Worm (Caenorhabditis elegans) whole organism, L2 larva: Measurements from ENCODE around the gene Y62H9A.2.
A peak's percentile ranks its signal among the peaks of the same experiment; 100 is the strongest.

ENCODE experiments used
- C34F6.9 ChIP-seq: fragments of 150-350 bp; optimal IDR thresholded peaks from 2 replicates; lab custom pipeline; 2014; ENCODE audit warnings: missing biosample characterization, missing genetic modification characterization
- F13H6.1 ChIP-seq: sonication (generic microtip); optimal IDR thresholded peaks from 2 replicates; lab custom pipeline; 2016; ENCODE audit warnings: missing genetic modification characterization, missing compliant biosample characterization
- R02D3.7 ChIP-seq: fragments of 150-350 bp; optimal IDR thresholded peaks from 2 replicates; lab custom pipeline; 2014; ENCODE audit warnings: missing biosample characterization, missing genetic modification characterization
- Y55F3AM.14 ChIP-seq: fragments of 200-800 bp; sonication (Bioruptor generic); optimal IDR thresholded peaks from 2 replicates; lab custom pipeline; 2018; ENCODE audit warnings: mild to moderate bottlenecking, missing genetic modification characterization, missing compliant biosample characterization
- ZK546.5 ChIP-seq: sonication (generic microtip); optimal IDR thresholded peaks from 2 replicates; lab custom pipeline; 2017; ENCODE audit warnings: missing biosample characterization, missing genetic modification characterization
- alr-1 ChIP-seq: fragments of 150-350 bp; optimal IDR thresholded peaks from 2 replicates; lab custom pipeline; 2014; ENCODE audit warnings: missing biosample characterization, missing genetic modification characterization
- aly-2 ChIP-seq: fragments of 150-350 bp; optimal IDR thresholded peaks from 2 replicates; lab custom pipeline; 2014; ENCODE audit warnings: missing biosample characterization, missing genetic modification characterization
- ama-1 ChIP-seq: fragments of 150-350 bp; optimal IDR thresholded peaks from 2 replicates; lab custom pipeline; 2018; ENCODE audit warnings: inconsistent platforms
- blmp-1 ChIP-seq: sonication (generic microtip); optimal IDR thresholded peaks from 2 replicates; lab custom pipeline; 2017; ENCODE audit warnings: missing genetic modification characterization, mild to moderate bottlenecking, missing compliant biosample characterization, antibody characterized with exemption, moderate library complexity; ENCODE audit not compliant: insufficient read depth
- ceh-16 ChIP-seq: fragments of 150-350 bp; optimal IDR thresholded peaks from 2 replicates; lab custom pipeline; 2014; ENCODE audit warnings: missing biosample characterization, missing genetic modification characterization
- ceh-82 ChIP-seq: fragments of 150-350 bp; optimal IDR thresholded peaks from 2 replicates; lab custom pipeline; 2014; ENCODE audit warnings: missing biosample characterization, missing genetic modification characterization
- elt-1 ChIP-seq: fragments of 150-350 bp; optimal IDR thresholded peaks from 2 replicates; lab custom pipeline; 2014; ENCODE audit warnings: missing biosample characterization, missing genetic modification characterization
- elt-3 ChIP-seq: sonication (generic microtip); optimal IDR thresholded peaks from 2 replicates; lab custom pipeline; 2017; ENCODE audit warnings: missing biosample characterization, missing genetic modification characterization
- fos-1 ChIP-seq: fragments of 150-350 bp; optimal IDR thresholded peaks from 2 replicates; lab custom pipeline; 2014; ENCODE audit warnings: missing biosample characterization, missing genetic modification characterization
- gmeb-1 ChIP-seq: fragments of 150-350 bp; optimal IDR thresholded peaks from 2 replicates; lab custom pipeline; 2014; ENCODE audit warnings: missing biosample characterization, missing genetic modification characterization
- lin-39 ChIP-seq: fragments of 150-350 bp; optimal IDR thresholded peaks from 2 replicates; lab custom pipeline; 2014; ENCODE audit warnings: missing biosample characterization, missing genetic modification reagents, missing genetic modification characterization
- lsy-2 ChIP-seq, 2 experiments: fragments of 150-350 bp in 1 of 2; sonication (generic microtip) in 1 of 2; optimal IDR thresholded peaks; 2 replicates each; lab custom pipeline; 2014 to 2017; ENCODE audit warnings: missing biosample characterization in 2 of 2, missing genetic modification characterization in 2 of 2
- mbf-1 ChIP-seq: sonication (generic microtip); optimal IDR thresholded peaks from 2 replicates; lab custom pipeline; 2017; ENCODE audit warnings: missing biosample characterization, missing genetic modification characterization
- mdl-1 ChIP-seq, 2 experiments: fragments of 150-350 bp in 1 of 2; sonication (generic microtip) in 1 of 2; optimal IDR thresholded peaks; 2 replicates each; lab custom pipeline; 2017; ENCODE audit warnings: missing biosample characterization in 2 of 2, missing genetic modification characterization in 2 of 2
- nhr-11 ChIP-seq: fragments of 150-350 bp; optimal IDR thresholded peaks from 2 replicates; lab custom pipeline; 2014; ENCODE audit warnings: missing biosample characterization, missing genetic modification characterization
- nhr-21 ChIP-seq: fragments of 150-350 bp; optimal IDR thresholded peaks from 2 replicates; lab custom pipeline; 2014; ENCODE audit warnings: missing biosample characterization, missing genetic modification characterization
- nhr-23 ChIP-seq: fragments of 150-350 bp; optimal IDR thresholded peaks from 2 replicates; lab custom pipeline; 2014; ENCODE audit warnings: missing biosample characterization, missing genetic modification reagents, missing genetic modification characterization
- nhr-237 ChIP-seq: fragments of 150-350 bp; optimal IDR thresholded peaks from 2 replicates; lab custom pipeline; 2014; ENCODE audit warnings: missing biosample characterization, missing genetic modification characterization
- nhr-77 ChIP-seq: fragments of 150-350 bp; optimal IDR thresholded peaks from 2 replicates; lab custom pipeline; 2014; ENCODE audit warnings: missing biosample characterization, missing genetic modification characterization
- sma-3 ChIP-seq: sonication (generic microtip); optimal IDR thresholded peaks from 2 replicates; lab custom pipeline; 2016; ENCODE audit warnings: missing genetic modification reagents, missing genetic modification characterization, missing compliant biosample characterization
- sma-9 ChIP-seq, 2 experiments: fragments of 150-350 bp in 1 of 2; sonication (generic microtip) in 1 of 2; optimal IDR thresholded peaks; 2 replicates each; lab custom pipeline; 2014 to 2016; ENCODE audit warnings: missing genetic modification characterization in 2 of 2, mild to moderate bottlenecking in 1 of 2, missing biosample characterization in 1 of 2, missing compliant biosample characterization in 1 of 2, missing genetic modification reagents in 1 of 2, moderate library complexity in 1 of 2
- snpc-4 ChIP-seq: fragments of 150-350 bp; optimal IDR thresholded peaks from 2 replicates; lab custom pipeline; 2014; ENCODE audit warnings: missing biosample characterization, missing genetic modification characterization
- unc-62 ChIP-seq: fragments of 150-350 bp; optimal IDR thresholded peaks from 2 replicates; lab custom pipeline; 2014; ENCODE audit warnings: missing biosample characterization, missing genetic modification reagents, missing genetic modification characterization
- zag-1 ChIP-seq: fragments of 150-350 bp; optimal IDR thresholded peaks from 2 replicates; lab custom pipeline; 2014; ENCODE audit warnings: missing biosample characterization, missing genetic modification characterization
- ztf-1 ChIP-seq: fragments of 200-800 bp; sonication (Bioruptor generic); conservative IDR thresholded peaks from 2 replicates; pipeline ENCODE4 v1.3.6; 2022; ENCODE audit warnings: missing genetic modification characterization, missing compliant biosample characterization
- ztf-4 ChIP-seq: fragments of 150-350 bp; optimal IDR thresholded peaks from 2 replicates; lab custom pipeline; 2014; ENCODE audit warnings: missing biosample characterization, missing genetic modification characterization

Y62H9A.2 gene

DNA sequence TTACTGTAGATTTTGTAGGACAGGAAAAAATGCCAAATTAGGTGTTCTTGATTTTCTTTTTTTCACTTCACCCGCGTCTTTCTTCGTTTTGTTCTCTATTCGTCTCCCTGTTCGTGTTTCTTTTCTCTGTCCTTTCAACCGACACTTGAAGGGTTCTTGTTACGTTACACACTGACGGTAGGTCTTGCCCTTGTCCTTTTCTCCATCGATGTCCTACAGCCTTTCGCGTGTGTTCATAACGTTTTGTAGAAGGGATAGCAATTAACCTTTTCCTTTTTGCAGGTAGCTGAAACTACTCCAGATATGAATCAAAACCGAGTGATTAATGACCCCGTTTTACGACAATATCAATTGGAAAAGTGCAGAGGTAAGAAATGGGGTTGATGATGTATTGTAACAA lies 46.1 kb upstream of the Y62H9A.2 start, which contains the start of gene F55G7.1 (continued):
- TF ChIP-seq lsy-2 (tag; optimal IDR thresholded peaks at IDR 0.05; lab: Kevin White, UChicago) (peak in 1 of 2 experiments; percentile 31), ztf-1 (GFP tag; lab: Robert Waterston, UW) (no peak)

DNA sequence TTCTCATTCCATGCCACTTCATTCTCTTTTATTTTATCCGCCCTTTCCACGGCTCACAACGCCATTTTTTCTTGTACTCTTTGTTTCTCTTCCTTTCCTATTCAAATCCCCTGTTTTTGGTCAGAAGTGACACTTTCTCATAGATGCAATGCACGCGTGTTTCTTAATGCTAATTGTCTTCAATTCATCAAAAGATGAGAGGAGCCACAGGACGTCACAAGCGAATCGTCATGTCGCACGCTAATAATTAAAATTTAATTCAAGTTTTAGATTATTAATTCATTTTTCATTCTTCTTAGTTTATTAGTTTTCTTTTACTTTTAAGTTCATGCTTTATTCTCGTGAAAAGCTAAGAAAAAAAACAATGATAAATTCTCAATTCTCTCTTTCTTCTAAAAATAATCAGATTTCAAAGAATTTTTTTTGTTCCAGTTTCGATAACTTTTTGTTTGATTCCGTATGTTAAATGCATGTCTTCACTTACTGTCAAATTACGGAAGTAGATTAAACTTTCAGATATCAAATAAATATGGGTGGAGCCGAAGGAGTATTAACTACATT lies 42.8 kb upstream of the Y62H9A.2 start, which contains the start of gene Y62H9A.14:
TSS of gene Y62H9A.14 (plus strand) at position 511 of the 561 bp plus-strand sequence.
- TF ChIP-seq elt-3 (no peak), F13H6.1 (tag; lab: Kevin White, UChicago) (no peak), R02D3.7 (no peak), unc-62 (GFP tag; lab: Kevin White, UChicago) (no peak), nhr-237 (no peak), sma-3 (GFP tag; lab: Kevin White, UChicago) (no peak), sma-9 (GFP tag; optimal IDR thresholded peaks at IDR 0.05; lab: Kevin White, UChicago) (no peak), sma-9 (tag; optimal IDR thresholded peaks at IDR 0.05; lab: Kevin White, UChicago) (no peak)

DNA sequence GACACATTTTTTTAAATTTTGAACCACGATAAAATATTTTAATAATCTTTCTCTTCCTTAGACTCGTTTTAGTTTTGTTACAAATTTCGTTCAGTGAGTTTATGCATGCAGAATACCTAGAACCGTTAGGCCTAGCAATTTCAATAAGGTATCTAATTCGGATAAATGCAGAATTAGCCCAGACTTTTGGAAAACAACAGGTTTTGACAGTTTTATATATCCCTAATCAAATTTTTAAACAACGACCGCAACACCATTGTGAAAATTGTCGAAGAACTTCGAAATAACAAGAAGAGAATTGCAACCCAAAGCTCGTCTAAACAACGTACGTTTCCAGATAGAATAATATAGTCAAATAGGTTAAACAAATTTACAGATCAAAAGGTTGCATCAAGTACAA lies 40.0 kb upstream of the Y62H9A.2 start, which contains the start of gene Y62H9A.16:
TSS of gene Y62H9A.16 (plus strand) at position 301 of the 400 bp plus-strand sequence.
- TF ChIP-seq nhr-11 (tag; lab: Kevin White, UChicago) (no peak), gmeb-1 (tag; lab: Kevin White, UChicago) (no peak), C34F6.9 (tag; lab: Kevin White, UChicago) (no peak), elt-1 (tag; lab: Kevin White, UChicago) (no peak), snpc-4 (no peak), mbf-1 (tag; lab: Kevin White, UChicago) (no peak), R02D3.7 (no peak), zag-1 (tag; lab: Kevin White, UChicago) (no peak), ztf-4 (tag; lab: Kevin White, UChicago) (no peak), ceh-16 (no peak), fos-1 (tag; lab: Kevin White, UChicago) (no peak), sma-3 (GFP tag; lab: Kevin White, UChicago) (no peak), nhr-23 (no peak), aly-2 (no peak)

DNA sequence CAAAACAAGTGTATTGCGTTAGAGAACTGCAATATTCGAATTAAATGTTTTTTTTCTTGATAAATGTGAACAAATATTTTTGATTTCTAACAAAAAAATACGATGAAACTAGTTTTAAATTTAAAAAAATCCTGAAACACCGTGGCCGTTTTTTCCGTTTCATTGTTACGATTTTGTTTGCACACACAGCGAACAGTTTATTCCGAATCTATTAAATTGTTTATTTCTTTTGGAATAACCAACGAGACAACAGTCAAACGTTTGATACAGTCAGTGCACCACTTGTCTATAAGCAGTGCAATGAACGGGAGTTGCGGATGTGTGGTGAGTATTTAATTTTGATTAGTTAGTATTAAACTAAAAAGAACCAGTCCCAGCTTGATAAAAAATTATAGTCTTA lies 38.7 kb upstream of the Y62H9A.2 start, which contains the start of gene Y62H9A.13:
TSS of gene Y62H9A.13 (plus strand) at position 301 of the 400 bp plus-strand sequence.
- TF ChIP-seq ZK546.5 (tag; lab: Kevin White, UChicago) (no peak), R02D3.7 (no peak), elt-1 (tag; lab: Kevin White, UChicago) (no peak), lin-39 (tag; lab: Kevin White, UChicago) (no peak), unc-62 (GFP tag; lab: Kevin White, UChicago) (no peak), nhr-77 (tag; lab: Kevin White, UChicago) (no peak), aly-2 (no peak), ceh-82 (tag; lab: Kevin White, UChicago) (no peak), mdl-1 (tag; optimal IDR thresholded peaks at IDR 0.05; lab: Kevin White, UChicago) (no peak)
- TF ChIP-seq, all 48 proteins: peak for 0

DNA sequence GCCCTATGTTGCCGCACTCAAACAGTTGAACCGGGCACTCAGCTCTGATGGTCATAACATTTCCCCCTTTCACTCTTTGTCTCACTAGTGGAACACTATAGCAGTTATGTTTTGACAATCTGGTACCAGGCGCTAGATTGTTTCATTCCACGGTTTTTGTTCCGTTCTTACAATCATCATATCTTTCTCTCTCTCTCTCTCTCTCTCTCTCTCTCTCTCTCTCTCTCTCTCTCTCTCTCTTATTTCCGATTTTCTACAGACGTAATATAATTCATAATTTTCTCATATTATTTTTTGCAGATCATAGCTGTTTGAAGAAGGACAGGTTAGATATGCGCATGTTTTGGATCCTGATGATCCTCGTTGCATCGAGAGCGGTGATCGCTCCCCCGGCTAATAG lies 35.8 kb upstream of the Y62H9A.2 start, which contains the start of gene Y62H9A.12:
TSS of gene Y62H9A.12 (plus strand) at position 301 of the 400 bp plus-strand sequence.
- TF ChIP-seq mdl-1 (tag; optimal IDR thresholded peaks at IDR 0.05; lab: Kevin White, UChicago) (no peak), elt-3 (no peak), snpc-4 (no peak), F13H6.1 (tag; lab: Kevin White, UChicago) (no peak), Y55F3AM.14 (GFP tag; lab: Kevin White, UChicago) (no peak), sma-3 (GFP tag; lab: Kevin White, UChicago) (no peak), C34F6.9 (tag; lab: Kevin White, UChicago) (no peak), ama-1 (lab: Kevin White, UChicago) (no peak), nhr-21 (tag; lab: Kevin White, UChicago) (no peak), blmp-1 (no peak), mbf-1 (tag; lab: Kevin White, UChicago) (no peak), ceh-82 (tag; lab: Kevin White, UChicago) (no peak), alr-1 (tag; lab: Kevin White, UChicago) (no peak), lsy-2 (tag; optimal IDR thresholded peaks at IDR 0.05; lab: Kevin White, UChicago) (no peak), ztf-4 (tag; lab: Kevin White, UChicago) (no peak)
